Fruit fly (Drosophila melanogaster) whole organism, embryonic: ENCODE results near the gene Bx42.

ENCODE experiments used
- Antp ChIP-seq: fragments of 200-800 bp; sonication (Bioruptor generic); optimal IDR thresholded peaks from 3 replicates; lab custom pipeline; 2016; ENCODE audit warnings: missing biosample characterization, missing genetic modification characterization
- CG10209 ChIP-seq: fragments of 200-800 bp; sonication (Bioruptor generic); optimal IDR thresholded peaks from 3 replicates; lab custom pipeline; 2017; ENCODE audit warnings: missing biosample characterization, mild to moderate bottlenecking, missing genetic modification characterization, missing genetic modification reagents
- CG12391 ChIP-seq: fragments of 200-800 bp; sonication (Bioruptor generic); optimal IDR thresholded peaks from 3 replicates; lab custom pipeline; 2018; ENCODE audit warnings: missing biosample characterization, mild to moderate bottlenecking, missing genetic modification characterization, moderate library complexity
- CG14667 ChIP-seq: fragments of 200-800 bp; sonication (Bioruptor generic); IDR thresholded peaks from 2 replicates; pipeline ENCODE4 v1.3.6; 2022; ENCODE audit warnings: missing biosample characterization, missing genetic modification characterization
- CG14710 ChIP-seq: fragments of 200-800 bp; sonication (Bioruptor generic); optimal IDR thresholded peaks from 3 replicates; lab custom pipeline; 2019; ENCODE audit warnings: missing biosample characterization, mild to moderate bottlenecking, missing genetic modification characterization, moderate library complexity
- CG1647 ChIP-seq: fragments of 200-800 bp; sonication (Bioruptor generic); optimal IDR thresholded peaks from 3 replicates; lab custom pipeline; 2016; ENCODE audit warnings: missing biosample characterization, missing genetic modification characterization
- CG16815 ChIP-seq: fragments of 200-800 bp; sonication (Bioruptor generic); optimal IDR thresholded peaks from 3 replicates; lab custom pipeline; 2017; ENCODE audit warnings: missing biosample characterization, mild to moderate bottlenecking, missing genetic modification characterization
- CG30403 ChIP-seq: fragments of 200-800 bp; sonication (Bioruptor generic); optimal IDR thresholded peaks from 3 replicates; lab custom pipeline; 2016; ENCODE audit warnings: missing biosample characterization, missing genetic modification characterization
- CG31441 ChIP-seq: fragments of 200-800 bp; sonication (Bioruptor generic); IDR thresholded peaks from 2 replicates; pipeline ENCODE4 v1.3.6; 2022; ENCODE audit warnings: missing biosample characterization, missing genetic modification characterization
- CG33213 ChIP-seq: fragments of 200-800 bp; sonication (Bioruptor generic); optimal IDR thresholded peaks from 3 replicates; lab custom pipeline; 2016; ENCODE audit warnings: missing biosample characterization, missing genetic modification characterization
- CG6813 ChIP-seq: fragments of 200-800 bp; sonication (Bioruptor generic); optimal IDR thresholded peaks from 2 replicates; lab custom pipeline; 2017; ENCODE audit warnings: missing biosample characterization, missing genetic modification characterization, mild to moderate bottlenecking, moderate library complexity, missing genetic modification reagents
- CG8089 ChIP-seq: fragments of 200-800 bp; sonication (Bioruptor generic); optimal IDR thresholded peaks from 3 replicates; lab custom pipeline; 2016; ENCODE audit warnings: missing biosample characterization, missing genetic modification characterization
- CG8290 ChIP-seq, 3 experiments: fragments of 200-800 bp; sonication (Bioruptor generic); optimal IDR thresholded peaks; 2 replicates each; lab custom pipeline; 2016 to 2019; ENCODE audit warnings: missing biosample characterization in 3 of 3, missing genetic modification characterization in 3 of 3, mild to moderate bottlenecking in 2 of 3, moderate library complexity in 1 of 3
- CG9797 ChIP-seq: fragments of 200-800 bp; sonication (Bioruptor generic); optimal IDR thresholded peaks from 3 replicates; lab custom pipeline; 2018; ENCODE audit warnings: missing biosample characterization, mild to moderate bottlenecking, missing genetic modification characterization
- Dip2 ChIP-seq: fragments of 200-800 bp; sonication (Bioruptor generic); IDR thresholded peaks from 2 replicates; pipeline ENCODE4 v1.3.6; 2022; ENCODE audit warnings: missing biosample characterization, missing genetic modification characterization
- Dp ChIP-seq: fragments of 200-800 bp; sonication (Bioruptor generic); optimal IDR thresholded peaks from 2 replicates; lab custom pipeline; 2018; ENCODE audit warnings: missing biosample characterization, mild to moderate bottlenecking, missing genetic modification characterization, moderate library complexity
- E2f2 ChIP-seq: fragments of 200-800 bp; sonication (Bioruptor generic); IDR thresholded peaks from 2 replicates; pipeline ENCODE4 v1.3.6; 2022; ENCODE audit warnings: missing biosample characterization, missing genetic modification characterization
- HmgZ ChIP-seq: fragments of 200-800 bp; sonication (Bioruptor generic); optimal IDR thresholded peaks from 2 replicates; lab custom pipeline; 2018; ENCODE audit warnings: missing biosample characterization, mild to moderate bottlenecking, missing genetic modification characterization
- Hr51 ChIP-seq, 2 experiments: fragments of 200-800 bp; sonication (Bioruptor generic); optimal IDR thresholded peaks; 2 replicates in 1 of 2; 3 replicates in 1 of 2; lab custom pipeline; 2016 to 2018; ENCODE audit warnings: missing biosample characterization in 2 of 2, missing genetic modification characterization in 2 of 2, mild to moderate bottlenecking in 1 of 2, moderate library complexity in 1 of 2
- Mrtf ChIP-seq: fragments of 200-800 bp; sonication (Bioruptor generic); IDR thresholded peaks from 3 replicates; pipeline ENCODE4 v1.3.6; 2022; ENCODE audit warnings: missing biosample characterization, missing genetic modification characterization
- Nf-YC ChIP-seq: fragments of 200-800 bp; optimal IDR thresholded peaks from 3 replicates; lab custom pipeline; 2019; ENCODE audit warnings: missing biosample characterization, mild to moderate bottlenecking, missing genetic modification characterization, moderate library complexity
- Rfx ChIP-seq: fragments of 200-800 bp; sonication (Bioruptor generic); IDR thresholded peaks from 2 replicates; pipeline ENCODE4 v1.3.6; 2022; ENCODE audit warnings: missing biosample characterization, missing genetic modification characterization
- Sin3A ChIP-seq: fragments of >200 bp; optimal IDR thresholded peaks from 2 replicates; lab custom pipeline; 2018
- Sry-δ ChIP-seq: fragments of 200-800 bp; sonication (Bioruptor generic); optimal IDR thresholded peaks from 2 replicates; lab custom pipeline; 2016; ENCODE audit warnings: missing biosample characterization, missing genetic modification characterization
- YL-1 ChIP-seq: fragments of 200-800 bp; sonication (Bioruptor generic); optimal IDR thresholded peaks from 3 replicates; lab custom pipeline; 2017; ENCODE audit warnings: missing biosample characterization, mild to moderate bottlenecking, missing genetic modification characterization
- cas ChIP-seq: fragments of 200-800 bp; sonication (Bioruptor generic); IDR thresholded peaks from 2 replicates; pipeline ENCODE4 v1.3.6; 2022; ENCODE audit warnings: missing biosample characterization, missing genetic modification characterization
- chm ChIP-seq: fragments of 200-800 bp; sonication (Bioruptor generic); IDR thresholded peaks from 2 replicates; pipeline ENCODE4 v1.3.6; 2022; ENCODE audit warnings: missing biosample characterization, missing genetic modification characterization
- chn ChIP-seq: fragments of 200-800 bp; sonication (Bioruptor generic); optimal IDR thresholded peaks from 2 replicates; lab custom pipeline; 2016; ENCODE audit warnings: missing biosample characterization, missing genetic modification characterization
- ci ChIP-seq: fragments of 200-800 bp; sonication (Bioruptor generic); IDR thresholded peaks from 3 replicates; pipeline ENCODE4 v1.3.6; 2022; ENCODE audit warnings: missing biosample characterization, missing genetic modification characterization
- crc ChIP-seq: fragments of 200-800 bp; sonication (Bioruptor generic); optimal IDR thresholded peaks from 2 replicates; lab custom pipeline; 2016; ENCODE audit warnings: missing biosample characterization, missing genetic modification characterization
- dmrt11E ChIP-seq: fragments of 200-800 bp; sonication (Bioruptor generic); optimal IDR thresholded peaks from 3 replicates; lab custom pipeline; 2018; ENCODE audit warnings: missing biosample characterization, mild to moderate bottlenecking, missing genetic modification characterization, moderate library complexity
- fd96Cb ChIP-seq: fragments of 200-800 bp; sonication (Bioruptor generic); optimal IDR thresholded peaks from 2 replicates; lab custom pipeline; 2018; ENCODE audit warnings: missing biosample characterization, mild to moderate bottlenecking, missing genetic modification characterization, moderate library complexity
- gro ChIP-seq: fragments of 200-800 bp; sonication (Bioruptor generic); optimal IDR thresholded peaks from 2 replicates; lab custom pipeline; 2016; ENCODE audit warnings: missing biosample characterization, missing genetic modification characterization
- her ChIP-seq: fragments of 200-800 bp; sonication (Bioruptor generic); optimal IDR thresholded peaks from 2 replicates; lab custom pipeline; 2016; ENCODE audit warnings: missing biosample characterization, missing genetic modification characterization
- jing ChIP-seq: fragments of 200-800 bp; sonication (Bioruptor generic); optimal IDR thresholded peaks from 2 replicates; lab custom pipeline; 2018; ENCODE audit warnings: missing biosample characterization, mild to moderate bottlenecking, missing genetic modification characterization
- kay ChIP-seq: fragments of 200-800 bp; sonication (Bioruptor generic); optimal IDR thresholded peaks from 2 replicates; lab custom pipeline; 2016; ENCODE audit warnings: missing biosample characterization, missing genetic modification characterization
- knrl ChIP-seq: fragments of 200-800 bp; sonication (Bioruptor generic); IDR thresholded peaks from 3 replicates; pipeline ENCODE4 v1.3.6; 2022; ENCODE audit warnings: missing biosample characterization, missing genetic modification characterization; ENCODE audit not compliant: partially characterized antibody
- nerfin-1 ChIP-seq: fragments of 200-800 bp; sonication (Bioruptor generic); optimal IDR thresholded peaks from 3 replicates; lab custom pipeline; 2019; ENCODE audit warnings: missing biosample characterization, mild to moderate bottlenecking, missing genetic modification characterization, moderate library complexity
- nmo ChIP-seq: fragments of 200-800 bp; sonication (Bioruptor generic); optimal IDR thresholded peaks from 2 replicates; lab custom pipeline; 2018; ENCODE audit warnings: missing biosample characterization, mild to moderate bottlenecking, missing genetic modification characterization, moderate library complexity
- org-1 ChIP-seq: fragments of 200-800 bp; sonication (Bioruptor generic); optimal IDR thresholded peaks from 2 replicates; lab custom pipeline; 2017; ENCODE audit warnings: missing biosample characterization, missing genetic modification characterization
- pnt ChIP-seq: fragments of 200-800 bp; sonication (Bioruptor generic); optimal IDR thresholded peaks from 3 replicates; lab custom pipeline; 2016; ENCODE audit warnings: missing biosample characterization, missing genetic modification characterization
- pzg ChIP-seq: fragments of 200-800 bp; sonication (Bioruptor generic); optimal IDR thresholded peaks from 3 replicates; lab custom pipeline; 2018; ENCODE audit warnings: missing biosample characterization, mild to moderate bottlenecking, missing genetic modification characterization, moderate library complexity
- scrt ChIP-seq: fragments of 200-800 bp; sonication (Bioruptor generic); optimal IDR thresholded peaks from 2 replicates; lab custom pipeline; 2018; ENCODE audit warnings: missing biosample characterization, mild to moderate bottlenecking, missing genetic modification characterization, moderate library complexity
- sens ChIP-seq: fragments of 200-800 bp; sonication (Bioruptor generic); peaks from one replicate; lab custom pipeline; 2016; ENCODE audit warnings: missing biosample characterization, missing genetic modification characterization
- sob ChIP-seq: fragments of 200-800 bp; sonication (Bioruptor generic); IDR thresholded peaks from 2 replicates; pipeline ENCODE4 v1.3.6; 2022; ENCODE audit warnings: missing biosample characterization, missing genetic modification characterization
- tin ChIP-seq: fragments of 200-800 bp; sonication (Bioruptor generic); optimal IDR thresholded peaks from 3 replicates; lab custom pipeline; 2016; ENCODE audit warnings: missing biosample characterization, missing genetic modification characterization
- tll ChIP-seq, 2 experiments: fragments of 200-800 bp in 1 of 2; fragments of >200 bp in 1 of 2; sonication (Bioruptor generic) in 1 of 2; optimal IDR thresholded peaks; 2 replicates each; lab custom pipeline; 2017 to 2019; ENCODE audit warnings: missing biosample characterization in 2 of 2, missing genetic modification characterization in 2 of 2, mild to moderate bottlenecking in 1 of 2, moderate library complexity in 1 of 2
- unpg ChIP-seq: fragments of 200-800 bp; sonication (Bioruptor generic); optimal IDR thresholded peaks from 3 replicates; lab custom pipeline; 2018; ENCODE audit warnings: missing biosample characterization, mild to moderate bottlenecking, missing genetic modification characterization, moderate library complexity

The Bx42 gene

DNA sequence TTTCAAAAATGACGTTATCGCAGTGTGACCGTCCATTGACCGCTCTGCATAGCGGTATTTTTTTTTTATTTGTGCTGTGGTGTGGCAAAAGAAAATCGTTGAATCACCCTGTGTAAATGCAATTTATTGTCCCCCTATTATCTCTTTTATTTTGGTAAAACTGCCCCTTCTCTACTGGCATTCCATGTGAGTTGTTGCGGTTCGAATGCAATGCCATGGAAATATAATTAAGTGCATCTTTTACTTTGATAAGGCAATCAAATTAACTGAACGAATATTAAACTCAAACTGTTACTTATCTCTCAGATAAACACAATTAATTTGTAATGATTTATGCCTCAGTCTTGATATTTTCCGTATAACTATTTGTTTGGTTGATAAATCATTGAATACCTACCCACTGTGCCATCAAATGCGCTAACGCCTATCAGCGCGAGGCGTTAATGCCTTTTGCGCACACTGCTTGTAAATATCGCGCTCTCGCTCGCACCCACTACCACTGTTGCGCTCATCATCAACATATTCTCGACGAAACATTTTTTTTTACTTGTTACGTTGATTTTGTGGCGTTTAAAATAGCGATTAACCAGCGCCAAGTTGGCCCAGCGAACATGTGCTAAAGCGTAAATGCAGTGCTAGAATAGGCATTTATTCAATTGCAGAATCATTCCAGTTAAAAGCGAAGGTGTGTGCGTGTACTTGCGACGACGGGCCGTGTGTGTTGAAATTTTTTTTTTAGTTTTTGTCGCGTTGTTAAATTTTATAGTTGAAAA lies 2.9 kb upstream of the Bx42 start (continued):
- TF ChIP-seq HmgZ (tag; lab: Kevin White, UChicago) (peak; percentile 36), gro (GFP tag; lab: Kevin White, UChicago) (peak; percentile 56), CG31441 (peak; percentile 38; the same call in 1 of the 2 replicates), CG1647 (GFP tag; lab: Kevin White, UChicago) (no peak), cas (GFP tag; lab: Robert Waterston, UW) (no peak), her (GFP tag; lab: Kevin White, UChicago) (peak; percentile 39), dmrt11E (tag; lab: Kevin White, UChicago) (peak; percentile 63), chn (GFP tag; lab: Kevin White, UChicago) (peak; percentile 52), chm (GFP tag; lab: Robert Waterston, UW) (0 out of 2 replicates have a peak, but pooled peaks have one; percentile 14), CG33213 (peak; percentile 34), tll (GFP tag; optimal IDR thresholded peaks at IDR 0.05; lab: Kevin White, UChicago) (peak in 1 of 2 experiments; percentile 70), fd96Cb (tag; lab: Kevin White, UChicago) (peak; percentile 38), Nf-YC (tag; lab: Kevin White, UChicago) (peak; percentile 36), nmo (GFP tag; lab: Kevin White, UChicago) (peak; percentile 65), Antp (GFP tag; lab: Kevin White, UChicago) (peak; percentile 47), Dip2 (GFP tag; lab: Robert Waterston, UW) (no peak), CG30403 (GFP tag; lab: Kevin White, UChicago) (peak; percentile 72), CG12391 (tag; lab: Kevin White, UChicago) (peak; percentile 70), CG10209 (peak; percentile 58), pnt (peak; percentile 25), kay (GFP tag; lab: Kevin White, UChicago) (no peak), YL-1 (GFP tag; lab: Kevin White, UChicago) (peak; percentile 32), Sry-δ (GFP tag; lab: Kevin White, UChicago) (peak; percentile 38), jing (GFP tag; lab: Kevin White, UChicago) (peak; percentile 43), org-1 (peak; percentile 17), nerfin-1 (tag; lab: Kevin White, UChicago) (peak; percentile 30), sob (GFP tag; lab: Robert Waterston, UW) (peak; percentile 38; the same call in 1 of the 2 replicates), tin (GFP tag; lab: Kevin White, UChicago) (peak; percentile 60), CG14710 (tag; lab: Kevin White, UChicago) (peak; percentile 62), CG14667 (GFP tag; lab: Robert Waterston, UW) (peak; percentile 13; the same call in 1 of the 2 replicates), CG8089 (GFP tag; lab: Kevin White, UChicago) (peak; percentile 51), Dp (GFP tag; lab: Kevin White, UChicago) (peak; percentile 53), pzg (GFP tag; lab: Kevin White, UChicago) (peak; percentile 52), CG16815 (GFP tag; lab: Kevin White, UChicago) (peak; percentile 43), unpg (GFP tag; lab: Kevin White, UChicago) (peak; percentile 51), CG8290 (GFP tag; optimal IDR thresholded peaks at IDR 0.05; lab: Kevin White, UChicago) (no peak), CG8290 (tag; optimal IDR thresholded peaks at IDR 0.05; lab: Kevin White, UChicago) (peak; percentile 12 to 63), E2f2 (GFP tag; lab: Robert Waterston, UW) (peak; percentile 29; the same call in 1 of the 2 replicates), knrl (GFP tag; lab: Robert Waterston, UW) (0 out of 3 replicates have a peak, but pooled peaks have one; percentile 22), CG9797 (GFP tag; lab: Kevin White, UChicago) (peak; percentile 69), Sin3A (lab: Kevin White, UChicago) (peak; percentile 67), Hr51 (GFP tag; optimal IDR thresholded peaks at IDR 0.05; lab: Kevin White, UChicago) (peak in 1 of 2 experiments; percentile 59), CG6813 (GFP tag; lab: Kevin White, UChicago) (no peak), ci (GFP tag; lab: Robert Waterston, UW) (0 out of 3 replicates have a peak, but pooled peaks have one; percentile 24), Mrtf (GFP tag; lab: Robert Waterston, UW) (no peak), sens (peak; percentile 84), crc (no peak), Rfx (GFP tag; lab: Robert Waterston, UW) (peak; percentile 42), scrt (GFP tag; lab: Kevin White, UChicago) (peak; percentile 37)
